Fruit fly (Drosophila melanogaster): ENCODE measurements around the gene Gr10b.

The Gr10b gene

DNA sequence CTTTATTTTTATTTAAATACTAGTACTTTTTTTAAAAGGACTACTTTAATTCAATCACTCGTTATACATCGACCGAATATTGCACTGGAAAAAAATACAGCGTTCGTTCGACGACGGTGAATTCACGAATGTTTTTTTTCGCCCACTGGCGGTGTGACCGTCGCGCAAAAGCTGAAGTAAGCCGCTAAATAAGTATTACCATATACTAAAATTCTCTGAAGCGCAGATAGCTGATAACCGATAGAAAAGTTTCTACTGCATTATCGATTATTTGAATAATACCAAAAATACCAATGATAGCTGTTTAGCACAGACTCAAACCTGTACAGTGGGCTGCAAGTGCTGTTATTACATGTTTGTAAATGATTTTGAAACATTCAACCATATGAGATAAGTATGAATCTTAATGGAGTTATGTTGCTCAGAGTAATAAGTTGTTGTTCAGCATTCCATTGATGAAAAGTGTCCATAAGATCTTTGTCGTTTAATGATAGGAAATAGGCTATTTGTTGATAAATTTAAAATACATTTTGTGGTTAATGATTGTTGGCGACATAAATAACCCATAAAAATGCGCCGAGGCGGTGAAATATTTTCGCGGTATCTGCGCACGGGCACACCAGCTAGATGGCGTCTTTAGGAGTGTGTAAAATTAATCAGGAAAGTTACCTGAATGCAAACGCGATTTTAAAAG lies 41.3 kb upstream of the Gr10b start, which contains the start of the genes Evi5 and HP5 (continued):
- peak; percentile 59 for TF ChIP-seq knrl (GFP tag; IDR thresholded peaks at IDR 0.05; ENCODE audit: partially characterized antibody)
- TF ChIP-seq CG16779 (GFP tag; IDR thresholded peaks at IDR 0.05), result no peak
- peak; percentile 42 for TF ChIP-seq CG15696 (tag; optimal IDR thresholded peaks at IDR 0.05)
- peak; percentile 61; the same call in 1 of the 3 replicates for TF ChIP-seq zfh1 (GFP tag; IDR thresholded peaks at IDR 0.05)
- TF ChIP-seq CG1647 (GFP tag; optimal IDR thresholded peaks at IDR 0.05), result no peak
- peak; percentile 12; the same call in 1 of the 2 replicates for TF ChIP-seq cas (GFP tag; IDR thresholded peaks at IDR 0.05)
- no peak for TF ChIP-seq jing (GFP tag; optimal IDR thresholded peaks at IDR 0.05)
- peak; percentile 49 for TF ChIP-seq zfh2 (GFP tag; optimal IDR thresholded peaks at IDR 0.05)
- TF ChIP-seq Dfd (GFP tag; optimal IDR thresholded peaks at IDR 0.05), result no peak
- TF ChIP-seq lilli (GFP tag; optimal IDR thresholded peaks at IDR 0.05), result peak; percentile 84
- TF ChIP-seq Eip74EF (GFP tag; optimal IDR thresholded peaks at IDR 0.05), result no peak
- no peak for TF ChIP-seq CG17912 (GFP tag; optimal IDR thresholded peaks at IDR 0.05)
- peak; percentile 33 for TF ChIP-seq tio (GFP tag; optimal IDR thresholded peaks at IDR 0.05)
- TF ChIP-seq CG33557 (GFP tag; optimal IDR thresholded peaks at IDR 0.05), result no peak
- TF ChIP-seq CG17802 (tag; optimal IDR thresholded peaks at IDR 0.05), result no peak
- peak; percentile 80 for TF ChIP-seq CG13624 (GFP tag; optimal IDR thresholded peaks at IDR 0.05)
- no peak for TF ChIP-seq Sox102F (GFP tag; optimal IDR thresholded peaks at IDR 0.05)
- TF ChIP-seq CG14050 (GFP tag; IDR thresholded peaks at IDR 0.05), result peak; percentile 20; the same call in 1 of the 3 replicates
- peak; percentile 72 for TF ChIP-seq CG32772 (GFP tag; IDR thresholded peaks at IDR 0.05)
- peak; percentile 63; the same call in 1 of the 3 replicates for TF ChIP-seq CG6791 (GFP tag; IDR thresholded peaks at IDR 0.05; ENCODE audit: partially characterized antibody)
- TF ChIP-seq CG6813 (GFP tag; optimal IDR thresholded peaks at IDR 0.05), result no peak
- peak; percentile 12 for TF ChIP-seq NfI (GFP tag; optimal IDR thresholded peaks at IDR 0.05)
- peak; percentile 41 for TF ChIP-seq fu2 (GFP tag; optimal IDR thresholded peaks at IDR 0.05)
- TF ChIP-seq ttk (GFP tag; IDR thresholded peaks at IDR 0.05), result no peak; the same call in 1 of the 2 replicates
- peak; percentile 24 to 29 for TF ChIP-seq Hr51 (GFP tag; optimal IDR thresholded peaks at IDR 0.05)
- peak; percentile 1 for TF ChIP-seq NK7.1 (GFP tag; optimal IDR thresholded peaks at IDR 0.05)
- no peak for TF ChIP-seq CG11398 (GFP tag; optimal IDR thresholded peaks at IDR 0.05)
- TF ChIP-seq cad (GFP tag; optimal IDR thresholded peaks at IDR 0.05), result no peak
- TF ChIP-seq cg (GFP tag; optimal IDR thresholded peaks at IDR 0.05), result peak; percentile 31
- TF ChIP-seq CG6254 (GFP tag; optimal IDR thresholded peaks at IDR 0.05), result no peak
- no peak for TF ChIP-seq disco-r (GFP tag; optimal IDR thresholded peaks at IDR 0.05)
- TF ChIP-seq Gug (GFP tag; IDR thresholded peaks at IDR 0.05), result peak; percentile 82
- no peak for TF ChIP-seq CG1529 (GFP tag; optimal IDR thresholded peaks at IDR 0.05)
- no peak for TF ChIP-seq Blimp-1 (GFP tag; optimal IDR thresholded peaks at IDR 0.05)
- peak; percentile 34 for TF ChIP-seq sd (tag; optimal IDR thresholded peaks at IDR 0.05)
- no peak for TF ChIP-seq rib (GFP tag; IDR thresholded peaks at IDR 0.05)
- peak; percentile 73; the same call in 1 of the 2 replicates for TF ChIP-seq ranshi (GFP tag; IDR thresholded peaks at IDR 0.05)
- no peak for TF ChIP-seq CG31388 (GFP tag; optimal IDR thresholded peaks at IDR 0.05)
- TF ChIP-seq pho (GFP tag; optimal IDR thresholded peaks at IDR 0.05), result peak; percentile 45
- no peak for TF ChIP-seq ash1 (GFP tag; optimal IDR thresholded peaks at IDR 0.05)
- no peak for TF ChIP-seq Optix (GFP tag; IDR thresholded peaks at IDR 0.05)
- TF ChIP-seq HLH4C (GFP tag; IDR thresholded peaks at IDR 0.05; ENCODE audit: partially characterized antibody), result 0 out of 3 replicates have a peak, but pooled peaks have one; percentile 22
- TF ChIP-seq CHES-1-like (GFP tag; optimal IDR thresholded peaks at IDR 0.05), result peak; percentile 54
- TF ChIP-seq CG18619 (GFP tag; optimal IDR thresholded peaks at IDR 0.05), result peak; percentile 37
- no peak for TF ChIP-seq CG3281 (GFP tag; optimal IDR thresholded peaks at IDR 0.05)
- TF ChIP-seq Bgb (GFP tag; IDR thresholded peaks at IDR 0.05; ENCODE audit: partially characterized antibody), result peak; percentile 60; the same call in 1 of the 2 replicates
- peak; percentile 31 for TF ChIP-seq bab2 (GFP tag; optimal IDR thresholded peaks at IDR 0.05)
- TF ChIP-seq Spps (tag; optimal IDR thresholded peaks at IDR 0.05), result no peak
- TF ChIP-seq tx (GFP tag; optimal IDR thresholded peaks at IDR 0.05), result no peak
